Worm (Caenorhabditis elegans) whole organism, L4 larva: ENCODE results near the gene mrps-9.

ENCODE experiments used
- F10B5.3 ChIP-seq: sonication (generic microtip); optimal IDR thresholded peaks from 2 replicates; lab custom pipeline; 2016; ENCODE audit warnings: mild to moderate bottlenecking, missing genetic modification characterization, missing compliant biosample characterization
- F37D6.2 ChIP-seq: sonication (generic microtip); optimal IDR thresholded peaks from 2 replicates; lab custom pipeline; 2016; ENCODE audit warnings: mild to moderate bottlenecking, missing genetic modification characterization, missing compliant biosample characterization
- F44E2.7 ChIP-seq: fragments of 200-800 bp; sonication (Bioruptor generic); IDR thresholded peaks from 2 replicates; pipeline ENCODE4 v2.1.2; 2022; ENCODE audit warnings: missing genetic modification characterization, missing compliant biosample characterization
- R02D3.7 ChIP-seq: fragments of 150-350 bp; sonication (generic microtip); optimal IDR thresholded peaks from 3 replicates; lab custom pipeline; 2014; ENCODE audit warnings: missing biosample characterization, missing genetic modification characterization
- T20F7.1 ChIP-seq: fragments of 200-800 bp; sonication (Bioruptor generic); optimal IDR thresholded peaks from 2 replicates; lab custom pipeline; 2018; ENCODE audit warnings: mild to moderate bottlenecking, missing genetic modification characterization, missing compliant biosample characterization
- T26A8.4 ChIP-seq: fragments of 200-800 bp; sonication (Bioruptor generic); IDR thresholded peaks from 2 replicates; pipeline ENCODE4 v1.3.6; 2022; ENCODE audit warnings: missing genetic modification characterization, missing compliant biosample characterization
- Y75B8A.6 ChIP-seq: fragments of 200-800 bp; sonication (Bioruptor generic); IDR thresholded peaks from 2 replicates; pipeline ENCODE4 v1.3.6; 2022; ENCODE audit warnings: missing genetic modification reagents, missing genetic modification characterization, missing compliant biosample characterization
- ZK546.5 ChIP-seq, 2 experiments: sonication (generic microtip); optimal IDR thresholded peaks; 2 replicates each; lab custom pipeline; 2017; ENCODE audit warnings: missing biosample characterization in 2 of 2, missing genetic modification characterization in 2 of 2
- ama-1 ChIP-seq: fragments of 150-350 bp; optimal IDR thresholded peaks from 2 replicates; lab custom pipeline; 2014; ENCODE audit warnings: inconsistent platforms, mixed read lengths
- arid-1 ChIP-seq: fragments of 200-800 bp; sonication (Bioruptor generic); conservative IDR thresholded peaks from 2 replicates; pipeline ENCODE4 v1.3.6; 2022; ENCODE audit warnings: missing genetic modification reagents, missing genetic modification characterization, missing compliant biosample characterization
- attf-4 ChIP-seq: sonication (generic microtip); optimal IDR thresholded peaks from 3 replicates; lab custom pipeline; 2017; ENCODE audit warnings: missing biosample characterization, missing genetic modification characterization
- ceh-20 ChIP-seq: fragments of 200-800 bp; sonication (Bioruptor generic); IDR thresholded peaks from 2 replicates; pipeline ENCODE4 v1.3.6; 2022; ENCODE audit warnings: missing genetic modification reagents, missing genetic modification characterization, missing compliant biosample characterization
- ceh-28 ChIP-seq: fragments of 150-350 bp; optimal IDR thresholded peaks from 2 replicates; lab custom pipeline; 2014; ENCODE audit warnings: missing biosample characterization, missing genetic modification reagents, missing genetic modification characterization
- ceh-44 ChIP-seq: fragments of 200-800 bp; sonication (Bioruptor generic); IDR thresholded peaks from 2 replicates; pipeline ENCODE4 v1.3.6; 2022; ENCODE audit warnings: missing genetic modification reagents, missing genetic modification characterization, missing compliant biosample characterization
- ctbp-1 ChIP-seq: fragments of 200-800 bp; sonication (Bioruptor generic); IDR thresholded peaks from 2 replicates; pipeline ENCODE4 v1.3.6; 2022; ENCODE audit warnings: missing genetic modification reagents, missing genetic modification characterization, missing compliant biosample characterization
- daf-19 ChIP-seq: fragments of 200-800 bp; sonication (Bioruptor generic); conservative IDR thresholded peaks from 2 replicates; pipeline ENCODE4 v1.3.6; 2022; ENCODE audit warnings: missing genetic modification characterization, missing compliant biosample characterization
- dmd-8 ChIP-seq: fragments of 200-800 bp; sonication (Bioruptor generic); IDR thresholded peaks from 2 replicates; pipeline ENCODE4 v1.3.6; 2022; ENCODE audit warnings: missing genetic modification characterization, missing compliant biosample characterization
- dve-1 ChIP-seq: sonication (generic microtip); optimal IDR thresholded peaks from 2 replicates; lab custom pipeline; 2017; ENCODE audit warnings: antibody characterized with exemption, mild to moderate bottlenecking, missing genetic modification characterization, missing compliant biosample characterization; ENCODE audit not compliant: insufficient read depth
- hif-1 ChIP-seq, 2 experiments: sonication (generic microtip); optimal IDR thresholded peaks; 2 replicates each; lab custom pipeline; 2016 to 2017; ENCODE audit warnings: missing compliant biosample characterization in 2 of 2, missing genetic modification characterization in 2 of 2, missing genetic modification reagents in 2 of 2, missing genotype in 2 of 2, mild to moderate bottlenecking in 1 of 2
- hlh-30 ChIP-seq: sonication (generic microtip); optimal IDR thresholded peaks from 2 replicates; lab custom pipeline; 2017; ENCODE audit warnings: antibody characterized with exemption, mild to moderate bottlenecking, missing genetic modification characterization, missing compliant biosample characterization; ENCODE audit not compliant: insufficient read depth
- lin-1 ChIP-seq: fragments of 200-800 bp; sonication (Bioruptor generic); IDR thresholded peaks from 2 replicates; pipeline ENCODE4 v1.3.6; 2022; ENCODE audit warnings: missing genetic modification reagents, missing genetic modification characterization, missing compliant biosample characterization
- lin-29 ChIP-seq: fragments of 200-800 bp; sonication (Bioruptor generic); IDR thresholded peaks from 2 replicates; pipeline ENCODE4 v1.3.6; 2022; ENCODE audit warnings: missing genetic modification reagents, missing genetic modification characterization, missing compliant biosample characterization
- lin-39 ChIP-seq: fragments of 150-350 bp; optimal IDR thresholded peaks from 2 replicates; lab custom pipeline; 2014; ENCODE audit warnings: missing biosample characterization, missing genetic modification reagents, missing genetic modification characterization
- lsy-2 ChIP-seq, 2 experiments: fragments of 150-350 bp in 1 of 2; sonication (generic microtip) in 1 of 2; optimal IDR thresholded peaks; 2 replicates each; lab custom pipeline; 2014 to 2017; ENCODE audit warnings: missing biosample characterization in 2 of 2, missing genetic modification characterization in 2 of 2
- madf-9 ChIP-seq: fragments of 200-800 bp; sonication (Bioruptor generic); conservative IDR thresholded peaks from 2 replicates; pipeline ENCODE4 v1.3.6; 2022; ENCODE audit warnings: missing genetic modification reagents, missing genetic modification characterization, missing compliant biosample characterization
- mdl-1 ChIP-seq, 2 experiments: fragments of 150-350 bp in 1 of 2; sonication (generic microtip) in 1 of 2; optimal IDR thresholded peaks; 2 replicates each; lab custom pipeline; 2014 to 2017; ENCODE audit warnings: missing biosample characterization in 2 of 2, missing genetic modification characterization in 2 of 2
- mep-1 ChIP-seq: fragments of 150-350 bp; sonication (generic microtip); optimal IDR thresholded peaks from 3 replicates; lab custom pipeline; 2014; ENCODE audit warnings: missing biosample characterization, missing genetic modification characterization
- nhr-102 ChIP-seq: sonication (generic microtip); optimal IDR thresholded peaks from 2 replicates; lab custom pipeline; 2016; ENCODE audit warnings: mild to moderate bottlenecking, missing genetic modification characterization, moderate library complexity, missing compliant biosample characterization
- nhr-11 ChIP-seq: fragments of 150-350 bp; optimal IDR thresholded peaks from 2 replicates; lab custom pipeline; 2014; ENCODE audit warnings: missing biosample characterization, missing genetic modification characterization
- nhr-28 ChIP-seq: fragments of 150-350 bp; optimal IDR thresholded peaks from 2 replicates; lab custom pipeline; 2014; ENCODE audit warnings: missing biosample characterization, missing genetic modification characterization
- nhr-41 ChIP-seq: fragments of 200-800 bp; sonication (Bioruptor generic); IDR thresholded peaks from 2 replicates; pipeline ENCODE4 v1.3.6; 2022; ENCODE audit warnings: missing genetic modification reagents, missing genetic modification characterization, missing compliant biosample characterization
- nhr-48 ChIP-seq: sonication (generic microtip); optimal IDR thresholded peaks from 2 replicates; lab custom pipeline; 2016; ENCODE audit warnings: mild to moderate bottlenecking, missing genetic modification characterization, missing compliant biosample characterization
- nhr-6 ChIP-seq: fragments of 150-350 bp; optimal IDR thresholded peaks from 2 replicates; lab custom pipeline; 2014; ENCODE audit warnings: missing biosample characterization, missing genetic modification characterization
- nhr-76 ChIP-seq: fragments of 150-350 bp; optimal IDR thresholded peaks from 2 replicates; lab custom pipeline; 2014; ENCODE audit warnings: missing biosample characterization, missing genetic modification characterization
- php-3 ChIP-seq: fragments of 200-800 bp; sonication (Bioruptor generic); IDR thresholded peaks from 2 replicates; pipeline ENCODE4 v1.3.6; 2022; ENCODE audit warnings: missing genetic modification reagents, missing genetic modification characterization, missing compliant biosample characterization
- pqm-1 ChIP-seq: sonication (generic microtip); optimal IDR thresholded peaks from 2 replicates; lab custom pipeline; 2017; ENCODE audit warnings: missing biosample characterization, missing genetic modification characterization
- rbr-2 ChIP-seq: sonication (generic microtip); optimal IDR thresholded peaks from 2 replicates; lab custom pipeline; 2016; ENCODE audit warnings: missing genotype, missing genetic modification characterization, missing compliant biosample characterization
- saeg-2 ChIP-seq: fragments of 200-800 bp; sonication (Bioruptor generic); IDR thresholded peaks from 2 replicates; pipeline ENCODE4 v1.3.6; 2022; ENCODE audit warnings: missing genetic modification reagents, missing genetic modification characterization, missing compliant biosample characterization
- sdz-12 ChIP-seq: fragments of 200-800 bp; sonication (Bioruptor generic); optimal IDR thresholded peaks from 2 replicates; lab custom pipeline; 2018; ENCODE audit warnings: mild to moderate bottlenecking, missing genetic modification characterization, missing compliant biosample characterization
- set-16 ChIP-seq: fragments of 200-800 bp; sonication (Bioruptor generic); IDR thresholded peaks from 2 replicates; pipeline ENCODE4 v1.3.6; 2022; ENCODE audit warnings: missing genetic modification reagents, missing genetic modification characterization, missing compliant biosample characterization
- spr-3 ChIP-seq: fragments of 200-800 bp; sonication (Bioruptor generic); optimal IDR thresholded peaks from 2 replicates; lab custom pipeline; 2018; ENCODE audit warnings: mild to moderate bottlenecking, missing genetic modification characterization, missing compliant biosample characterization
- tag-97 ChIP-seq: fragments of 200-800 bp; sonication (Bioruptor generic); IDR thresholded peaks from 2 replicates; pipeline ENCODE4 v1.3.6; 2022; ENCODE audit warnings: missing genetic modification characterization, missing compliant biosample characterization
- unc-130 ChIP-seq: sonication (generic microtip); optimal IDR thresholded peaks from 2 replicates; lab custom pipeline; 2016; ENCODE audit warnings: missing genetic modification reagents, missing genetic modification characterization, missing compliant biosample characterization
- unc-62 ChIP-seq, 3 experiments: fragments of 150-350 bp in 1 of 3; sonication (generic microtip); optimal IDR thresholded peaks in 2 of 3; peaks in 1 of 3; 1 replicate in 1 of 3; 2 replicates in 2 of 3; lab custom pipeline; 2014 to 2017; ENCODE audit warnings: missing biosample characterization in 3 of 3, missing genetic modification characterization in 3 of 3, missing genetic modification reagents in 3 of 3, missing genotype in 1 of 3
- zfp-2 ChIP-seq: sonication (generic microtip); optimal IDR thresholded peaks from 2 replicates; lab custom pipeline; 2016; ENCODE audit warnings: mild to moderate bottlenecking, missing genetic modification characterization, missing compliant biosample characterization
- zfp-3 ChIP-seq: fragments of 200-800 bp; sonication (Bioruptor generic); conservative IDR thresholded peaks from 2 replicates; pipeline ENCODE4 v1.3.6; 2022; ENCODE audit warnings: missing genetic modification reagents, missing genetic modification characterization, missing compliant biosample characterization
- zip-11 ChIP-seq: fragments of 200-800 bp; sonication (Bioruptor generic); IDR thresholded peaks from 2 replicates; pipeline ENCODE4 v1.3.6; 2022; ENCODE audit warnings: missing genetic modification characterization, missing compliant biosample characterization
- ztf-11 ChIP-seq: fragments of 150-350 bp; optimal IDR thresholded peaks from 2 replicates; lab custom pipeline; 2014; ENCODE audit warnings: missing biosample characterization, missing genetic modification characterization

mrps-9 gene

ce11 chrIII:8226178-8226577 lies 39.7 kb upstream of the mrps-9 start, which contains the start of gene rfs-1:
rfs-1 (plus strand) TSS chrIII:8226478.
- TF ChIP-seq nhr-6 (tag; lab: Kevin White, UChicago) = no peak
- TF ChIP-seq, all 104 proteins: peak for 0

ce11 chrIII:8227511-8227910 lies 38.4 kb upstream of the mrps-9 start, which contains the start of gene fbxl-1:
fbxl-1 (plus strand) TSS chrIII:8227830.
- no peak for TF ChIP-seq dmd-8 (GFP tag; lab: Robert Waterston, UW)
- peak; percentile 91 for TF ChIP-seq nhr-11 (tag; lab: Kevin White, UChicago)
- peak; percentile 73 for TF ChIP-seq dve-1 (tag; lab: Kevin White, UChicago)
- TF ChIP-seq attf-4 (tag; lab: Kevin White, UChicago) = no peak
- no peak for TF ChIP-seq spr-3 (GFP tag; lab: Kevin White, UChicago)
- TF ChIP-seq nhr-76 = no peak
- TF ChIP-seq ztf-11 (tag; lab: Kevin White, UChicago) = no peak
- peak; percentile 89 for TF ChIP-seq set-16 (GFP tag; lab: Robert Waterston, UW)
- 0 out of 2 replicates have a peak, but pooled peaks have one; percentile 11 for TF ChIP-seq zfp-3
- TF ChIP-seq F10B5.3 (tag; lab: Kevin White, UChicago) = no peak
- peak; percentile 31 for TF ChIP-seq nhr-48 (tag; lab: Kevin White, UChicago)
- TF ChIP-seq F44E2.7 = no peak
- TF ChIP-seq pqm-1 (tag; lab: Kevin White, UChicago) = peak; percentile 15
- peak; percentile 76 for TF ChIP-seq nhr-6 (tag; lab: Kevin White, UChicago)
- TF ChIP-seq hlh-30 (tag; lab: Kevin White, UChicago) = peak; percentile 99
- no peak for TF ChIP-seq nhr-102 (tag; lab: Kevin White, UChicago)
- TF ChIP-seq mep-1 (tag; lab: Kevin White, UChicago) = peak; percentile 90
- no peak for TF ChIP-seq zip-11
- TF ChIP-seq zfp-2 (tag; lab: Kevin White, UChicago) = no peak
- TF ChIP-seq tag-97 (GFP tag; lab: Robert Waterston, UW) = no peak
- peak; percentile 87 for TF ChIP-seq rbr-2 (tag; lab: Kevin White, UChicago)
- no peak for TF ChIP-seq daf-19 (GFP tag; lab: Robert Waterston, UW)
- no peak for TF ChIP-seq unc-130 (GFP tag; lab: Kevin White, UChicago)
- 0 out of 2 replicates have a peak, but pooled peaks have one; percentile 39 for TF ChIP-seq php-3 (GFP tag; lab: Robert Waterston, UW)
- TF ChIP-seq ceh-44 = no peak
- peak; percentile 80 to 82 for TF ChIP-seq lsy-2 (tag; optimal IDR thresholded peaks at IDR 0.05; lab: Kevin White, UChicago)
- TF ChIP-seq ama-1 (lab: Kevin White, UChicago) = no peak
- no peak for TF ChIP-seq Y75B8A.6 (GFP tag; lab: Robert Waterston, UW)
- TF ChIP-seq nhr-28 (tag; lab: Kevin White, UChicago) = peak; percentile 81
- no peak for TF ChIP-seq lin-29 (GFP tag; lab: Robert Waterston, UW)
- peak in 1 of 2 experiments; percentile 99 for TF ChIP-seq unc-62 (GFP tag; optimal IDR thresholded peaks at IDR 0.05 in 1 of 2; lab: Kevin White, UChicago)
- TF ChIP-seq unc-62 (tag; optimal IDR thresholded peaks at IDR 0.05; lab: Kevin White, UChicago) = no peak
- peak; percentile 86 for TF ChIP-seq T20F7.1 (GFP tag; lab: Kevin White, UChicago)
- peak; percentile 12 for TF ChIP-seq lin-39 (tag; lab: Kevin White, UChicago)
- TF ChIP-seq ceh-28 (tag; lab: Kevin White, UChicago) = no peak
- TF ChIP-seq sdz-12 (GFP tag; lab: Kevin White, UChicago) = no peak
- TF ChIP-seq arid-1 (GFP tag; lab: Robert Waterston, UW) = peak; percentile 64
- TF ChIP-seq hif-1 (tag; optimal IDR thresholded peaks at IDR 0.05; lab: Kevin White, UChicago) = peak; percentile 16 to 84
- TF ChIP-seq ctbp-1 = peak; percentile 78
- TF ChIP-seq R02D3.7 (tag; lab: Kevin White, UChicago) = no peak
- TF ChIP-seq saeg-2 (GFP tag; lab: Robert Waterston, UW) = no peak
- peak; percentile 80 for TF ChIP-seq ceh-20 (GFP tag; lab: Robert Waterston, UW)
- TF ChIP-seq madf-9 (GFP tag; lab: Robert Waterston, UW) = peak; percentile 57; the same call in 1 of the 2 replicates
- peak; percentile 60; the same call in 1 of the 2 replicates for TF ChIP-seq T26A8.4
- TF ChIP-seq ZK546.5 (tag; optimal IDR thresholded peaks at IDR 0.05; lab: Kevin White, UChicago) = peak in 1 of 2 experiments; percentile 39
- TF ChIP-seq nhr-41 (GFP tag; lab: Robert Waterston, UW) = no peak
- peak; percentile 67 to 97 for TF ChIP-seq mdl-1 (tag; optimal IDR thresholded peaks at IDR 0.05; lab: Kevin White, UChicago)
- 0 out of 2 replicates have a peak, but pooled peaks have one; percentile 35 for TF ChIP-seq lin-1 (GFP tag; lab: Robert Waterston, UW)
- peak; percentile 73 for TF ChIP-seq F37D6.2
